Worm (Caenorhabditis elegans) whole organism, late embryonic: ENCODE data around the gene acdh-13.

Experiments used
- C38D4.7 ChIP-seq: fragments of 200-800 bp; sonication (Bioruptor generic); optimal IDR thresholded peaks from 2 replicates; lab custom pipeline; 2018; ENCODE audit warnings: mild to moderate bottlenecking, missing genetic modification characterization, moderate library complexity, missing compliant biosample characterization
- K09A11.1 ChIP-seq: sonication (generic microtip); optimal IDR thresholded peaks from 2 replicates; lab custom pipeline; 2017; ENCODE audit warnings: antibody characterized with exemption, mild to moderate bottlenecking, missing genetic modification characterization, missing compliant biosample characterization; ENCODE audit not compliant: insufficient read depth
- T23F11.4 ChIP-seq: fragments of 200-800 bp; sonication (Bioruptor generic); optimal IDR thresholded peaks from 2 replicates; lab custom pipeline; 2018; ENCODE audit warnings: mild to moderate bottlenecking, missing genetic modification characterization, missing compliant biosample characterization
- ahr-1 ChIP-seq: sonication (generic microtip); optimal IDR thresholded peaks from 2 replicates; lab custom pipeline; 2016; ENCODE audit warnings: missing genetic modification characterization, missing compliant biosample characterization
- ceh-14 ChIP-seq: sonication (generic microtip); optimal IDR thresholded peaks from 2 replicates; lab custom pipeline; 2016; ENCODE audit warnings: missing genotype, missing genetic modification characterization, missing compliant biosample characterization
- ceh-18 ChIP-seq: sonication (generic microtip); optimal IDR thresholded peaks from 2 replicates; lab custom pipeline; 2016; ENCODE audit warnings: missing genetic modification characterization, missing compliant biosample characterization
- ceh-19 ChIP-seq: fragments of 200-800 bp; sonication (Bioruptor generic); optimal IDR thresholded peaks from 2 replicates; lab custom pipeline; 2018; ENCODE audit warnings: mild to moderate bottlenecking, missing genetic modification characterization, missing compliant biosample characterization
- ceh-2 ChIP-seq: sonication (generic microtip); optimal IDR thresholded peaks from 2 replicates; lab custom pipeline; 2016; ENCODE audit warnings: missing genotype, missing genetic modification characterization, missing compliant biosample characterization
- ceh-22 ChIP-seq: sonication (generic microtip); optimal IDR thresholded peaks from 2 replicates; lab custom pipeline; 2017; ENCODE audit warnings: missing biosample characterization, missing genetic modification characterization
- ceh-48 ChIP-seq: sonication (generic microtip); optimal IDR thresholded peaks from 2 replicates; lab custom pipeline; 2016; ENCODE audit warnings: missing genetic modification characterization, inconsistent platforms, missing compliant biosample characterization
- ceh-9 ChIP-seq: sonication (generic microtip); optimal IDR thresholded peaks from 2 replicates; lab custom pipeline; 2016; ENCODE audit warnings: mild to moderate bottlenecking, missing genetic modification characterization, inconsistent platforms, missing compliant biosample characterization
- che-1 ChIP-seq: sonication (generic microtip); optimal IDR thresholded peaks from 2 replicates; lab custom pipeline; 2016; ENCODE audit warnings: mild to moderate bottlenecking, missing genetic modification characterization, missing compliant biosample characterization
- dve-1 ChIP-seq: sonication (generic microtip); optimal IDR thresholded peaks from 2 replicates; lab custom pipeline; 2017; ENCODE audit warnings: antibody characterized with exemption, mild to moderate bottlenecking, missing genetic modification characterization, missing compliant biosample characterization
- elt-2 ChIP-seq: sonication (generic microtip); optimal IDR thresholded peaks from 2 replicates; lab custom pipeline; 2016; ENCODE audit warnings: missing genetic modification reagents, missing genetic modification characterization, missing compliant biosample characterization
- ets-4 ChIP-seq: sonication (generic microtip); optimal IDR thresholded peaks from 2 replicates; lab custom pipeline; 2016; ENCODE audit warnings: missing genetic modification characterization, missing compliant biosample characterization
- eyg-1 ChIP-seq: sonication (generic microtip); optimal IDR thresholded peaks from 2 replicates; lab custom pipeline; 2016; ENCODE audit warnings: missing genotype, missing genetic modification characterization, missing compliant biosample characterization
- fax-1 ChIP-seq: sonication (generic microtip); optimal IDR thresholded peaks from 2 replicates; lab custom pipeline; 2016; ENCODE audit warnings: missing genotype, missing genetic modification characterization, missing compliant biosample characterization
- hlh-15 ChIP-seq: sonication (generic microtip); optimal IDR thresholded peaks from 2 replicates; lab custom pipeline; 2016; ENCODE audit warnings: missing genetic modification characterization, missing compliant biosample characterization
- hlh-30 ChIP-seq: sonication (generic microtip); optimal IDR thresholded peaks from 2 replicates; lab custom pipeline; 2017; ENCODE audit warnings: antibody characterized with exemption, missing genetic modification characterization, missing compliant biosample characterization; ENCODE audit not compliant: insufficient read depth
- hlh-6 ChIP-seq: sonication (generic microtip); optimal IDR thresholded peaks from 2 replicates; lab custom pipeline; 2016; ENCODE audit warnings: missing genotype, missing genetic modification characterization, missing compliant biosample characterization
- hlh-8 ChIP-seq: sonication (generic microtip); optimal IDR thresholded peaks from 2 replicates; lab custom pipeline; 2016; ENCODE audit warnings: missing genotype, missing genetic modification characterization, missing compliant biosample characterization
- odd-2 ChIP-seq: sonication (generic microtip); optimal IDR thresholded peaks from 2 replicates; lab custom pipeline; 2017; ENCODE audit warnings: antibody characterized with exemption, mild to moderate bottlenecking, missing genetic modification characterization, missing compliant biosample characterization
- pha-4 ChIP-seq: fragments of 150-350 bp; optimal IDR thresholded peaks from 2 replicates; lab custom pipeline; 2018; ENCODE audit warnings: missing biosample characterization, missing genetic modification reagents, missing genetic modification characterization
- pqm-1 ChIP-seq: sonication (generic microtip); optimal IDR thresholded peaks from 2 replicates; lab custom pipeline; 2016; ENCODE audit warnings: missing genetic modification characterization, missing compliant biosample characterization
- ref-2 ChIP-seq: sonication (generic microtip); optimal IDR thresholded peaks from 2 replicates; lab custom pipeline; 2016; ENCODE audit warnings: missing genetic modification characterization, missing compliant biosample characterization
- rnt-1 ChIP-seq: sonication (generic microtip); optimal IDR thresholded peaks from 2 replicates; lab custom pipeline; 2016; ENCODE audit warnings: missing genetic modification characterization, missing compliant biosample characterization
- sdc-2 ChIP-seq: sonication (generic microtip); optimal IDR thresholded peaks from 2 replicates; lab custom pipeline; 2016; ENCODE audit warnings: missing genotype, missing genetic modification characterization, missing compliant biosample characterization
- sox-2 ChIP-seq: fragments of 200-800 bp; sonication (Bioruptor generic); IDR thresholded peaks from 2 replicates; pipeline ENCODE4 v1.3.6; 2022; ENCODE audit warnings: missing genetic modification reagents, missing genetic modification characterization, missing compliant biosample characterization
- syd-9 ChIP-seq: sonication (generic microtip); optimal IDR thresholded peaks from 2 replicates; lab custom pipeline; 2016; ENCODE audit warnings: mild to moderate bottlenecking, missing genetic modification characterization, moderate library complexity, missing compliant biosample characterization
- tbx-7 ChIP-seq: sonication (generic microtip); optimal IDR thresholded peaks from 2 replicates; lab custom pipeline; 2016; ENCODE audit warnings: missing genotype, missing genetic modification characterization, missing compliant biosample characterization
- unc-3 ChIP-seq, 2 experiments: fragments of 200-800 bp in 1 of 2; sonication (Bioruptor generic) in 1 of 2; sonication (generic microtip) in 1 of 2; conservative IDR thresholded peaks in 1 of 2; optimal IDR thresholded peaks in 1 of 2; 2 replicates each; pipeline versions ENCODE4 v1.3.6 to Lab custom; 2016 to 2022; ENCODE audit warnings: missing compliant biosample characterization in 2 of 2, missing genetic modification characterization in 2 of 2, missing genetic modification reagents in 1 of 2
- unc-55 ChIP-seq: sonication (generic microtip); optimal IDR thresholded peaks from 2 replicates; lab custom pipeline; 2017; ENCODE audit warnings: missing biosample characterization, missing genetic modification reagents, missing genetic modification characterization
- unc-86 ChIP-seq: sonication (generic microtip); optimal IDR thresholded peaks from 2 replicates; lab custom pipeline; 2016; ENCODE audit warnings: missing genetic modification characterization, missing compliant biosample characterization

acdh-13 gene

DNA sequence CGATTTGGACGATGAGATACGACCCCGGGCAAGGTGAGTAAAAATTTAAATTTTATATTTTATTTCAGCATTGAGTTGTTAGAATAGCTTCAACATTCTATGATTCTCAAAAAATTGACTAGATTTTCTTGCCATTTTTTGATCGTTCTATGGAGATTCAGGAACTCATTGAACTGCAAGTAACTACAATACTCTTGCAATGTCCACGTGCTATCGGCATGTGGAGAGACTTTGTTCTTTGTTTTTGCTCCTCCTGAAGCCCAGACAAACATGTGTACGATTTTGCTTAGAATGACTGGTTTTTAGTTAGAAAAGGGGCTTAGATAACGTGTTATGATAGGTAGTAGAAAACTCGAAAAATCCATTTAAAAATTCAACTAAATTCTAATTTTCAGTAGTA lies 37.3 kb upstream of the acdh-13 start:
- no peak for TF ChIP-seq ceh-14 (tag; lab: Kevin White, UChicago)
- TF ChIP-seq hlh-6 (tag; lab: Kevin White, UChicago): no peak
- no peak for TF ChIP-seq T23F11.4 (GFP tag; lab: Kevin White, UChicago)
- TF ChIP-seq ceh-18 (tag; lab: Kevin White, UChicago): no peak
- TF ChIP-seq C38D4.7 (GFP tag; lab: Kevin White, UChicago): no peak
- TF ChIP-seq unc-3 (GFP tag; conservative IDR thresholded peaks at IDR 0.05; lab: Robert Waterston, UW): no peak
- no peak for TF ChIP-seq unc-3 (tag; optimal IDR thresholded peaks at IDR 0.05; lab: Kevin White, UChicago)
- TF ChIP-seq syd-9 (tag; lab: Kevin White, UChicago): no peak
- no peak for TF ChIP-seq rnt-1 (tag; lab: Kevin White, UChicago)
- no peak for TF ChIP-seq eyg-1
- TF ChIP-seq, all 69 proteins: peak for 0

DNA sequence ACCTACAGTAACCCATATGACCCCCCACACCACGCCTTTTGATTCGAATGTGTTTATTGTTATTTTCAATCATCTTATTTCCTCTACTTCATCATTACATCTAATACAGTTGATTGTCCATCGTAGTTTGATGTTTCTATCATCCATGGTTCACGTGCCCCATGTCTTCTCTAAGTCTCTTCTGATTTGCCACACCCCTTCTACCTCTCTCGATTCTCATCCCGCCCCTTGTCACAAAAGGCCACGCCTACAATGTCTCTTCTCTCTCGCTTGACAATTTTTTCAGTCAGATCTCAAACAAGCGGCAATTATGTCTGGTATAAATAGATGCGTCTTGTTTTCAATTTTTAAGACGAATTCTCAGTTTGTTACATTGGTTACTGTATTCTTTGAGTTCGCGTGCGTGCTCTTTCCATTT lies 36.4 kb upstream of the acdh-13 start:
- TF ChIP-seq ceh-19 (no peak), unc-55 (GFP tag; lab: Kevin White, UChicago) (peak; percentile 81)

ce11 chrIV:8534189-8534588 lies 35.6 kb upstream of the acdh-13 start:
- TF ChIP-seq che-1 (tag; lab: Kevin White, UChicago) (no peak), hlh-15 (no peak), fax-1 (tag; lab: Kevin White, UChicago) (no peak), elt-2 (tag; lab: Kevin White, UChicago) (peak; percentile 45), ceh-2 (tag; lab: Kevin White, UChicago) (no peak)

DNA sequence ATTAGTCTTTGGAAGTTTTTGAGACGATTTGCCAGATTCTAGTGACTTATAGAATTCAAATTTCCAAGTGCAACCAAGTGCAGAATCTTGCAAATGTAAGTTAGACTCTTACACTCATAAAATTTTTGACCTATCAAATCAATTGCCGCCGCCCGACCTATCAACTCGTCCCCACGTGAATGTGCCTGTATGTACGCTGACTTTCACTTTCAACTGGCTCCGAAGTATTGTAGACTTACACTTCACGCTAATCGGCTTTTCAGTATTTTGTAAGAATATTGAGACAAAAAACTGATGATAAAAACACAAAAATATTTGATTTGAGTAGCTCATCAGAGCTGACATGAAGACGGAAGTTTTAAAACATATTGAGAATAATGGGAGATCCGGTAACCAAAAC lies 34.2 kb upstream of the acdh-13 start:
- TF ChIP-seq ceh-9 (tag; lab: Kevin White, UChicago): no peak
- no peak for TF ChIP-seq hlh-8
- TF ChIP-seq odd-2 (tag; lab: Kevin White, UChicago): no peak
- TF ChIP-seq ceh-22 (tag; lab: Kevin White, UChicago): no peak
- no peak for TF ChIP-seq unc-86 (tag; lab: Kevin White, UChicago)
- TF ChIP-seq pqm-1 (tag; lab: Kevin White, UChicago): no peak
- no peak for TF ChIP-seq hlh-30 (tag; lab: Kevin White, UChicago)
- no peak for TF ChIP-seq K09A11.1
- TF ChIP-seq ref-2 (tag; lab: Kevin White, UChicago): no peak
- no peak for TF ChIP-seq tbx-7 (tag; lab: Kevin White, UChicago)
- no peak for TF ChIP-seq sox-2 (GFP tag; lab: Robert Waterston, UW)
- TF ChIP-seq ets-4: no peak
- TF ChIP-seq dve-1 (tag; lab: Kevin White, UChicago): no peak
- no peak for TF ChIP-seq ahr-1 (tag; lab: Kevin White, UChicago)
- TF ChIP-seq ceh-2 (tag; lab: Kevin White, UChicago): no peak
- no peak for TF ChIP-seq sdc-2 (tag; lab: Kevin White, UChicago)
- TF ChIP-seq pha-4 (tag; lab: Kevin White, UChicago): no peak
- TF ChIP-seq ceh-48 (tag; lab: Kevin White, UChicago): no peak
- no peak for TF ChIP-seq fax-1 (tag; lab: Kevin White, UChicago)

DNA sequence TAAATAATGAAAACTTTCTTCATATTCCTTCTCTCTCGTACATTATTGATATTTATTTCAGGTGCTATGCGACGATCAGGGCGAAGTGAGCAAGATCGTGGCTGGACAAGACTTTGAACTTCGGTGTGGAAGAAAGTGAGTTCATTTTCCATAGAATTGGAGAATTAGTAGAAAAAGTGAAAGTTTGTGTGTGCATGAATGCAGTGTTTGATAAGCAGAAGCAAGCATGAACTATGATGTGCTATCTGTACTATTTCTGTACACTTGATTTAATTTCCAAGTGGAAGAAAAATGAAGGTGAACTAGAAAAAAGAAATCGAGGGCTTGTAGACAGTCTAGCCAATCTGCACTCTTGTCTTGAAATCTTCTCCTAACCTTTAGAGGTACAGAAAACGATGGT lies 33.4 kb upstream of the acdh-13 start:
- no peak for TF ChIP-seq unc-3 (GFP tag; conservative IDR thresholded peaks at IDR 0.05; lab: Robert Waterston, UW)
- TF ChIP-seq unc-3 (tag; optimal IDR thresholded peaks at IDR 0.05; lab: Kevin White, UChicago): no peak
- no peak for TF ChIP-seq che-1 (tag; lab: Kevin White, UChicago)
- TF ChIP-seq, all 69 proteins: peak for 0
